Fruit fly (Drosophila melanogaster) whole organism, pupa: ENCODE results near the gene Prp16.
A peak's percentile ranks its signal among the peaks of the same experiment; 100 is the strongest.

Source experiments
- CG14655 ChIP-seq: fragments of 200-800 bp; sonication (Bioruptor generic); optimal IDR thresholded peaks from 3 replicates; lab custom pipeline; 2017; ENCODE audit warnings: mild to moderate bottlenecking, missing biosample characterization, missing genetic modification reagents, missing genetic modification characterization
- CG17806 ChIP-seq: fragments of 200-800 bp; sonication (Bioruptor generic); optimal IDR thresholded peaks from 2 replicates; lab custom pipeline; 2018; ENCODE audit warnings: missing biosample characterization, mild to moderate bottlenecking, missing genetic modification characterization, moderate library complexity
- CG8159 ChIP-seq: fragments of 200-800 bp; sonication (Bioruptor generic); optimal IDR thresholded peaks from 3 replicates; lab custom pipeline; 2018; ENCODE audit warnings: missing biosample characterization, mild to moderate bottlenecking, missing genetic modification characterization, moderate library complexity
- CG8301 ChIP-seq: fragments of 200-800 bp; sonication (Bioruptor generic); optimal IDR thresholded peaks from 2 replicates; lab custom pipeline; 2018; ENCODE audit warnings: missing biosample characterization, mild to moderate bottlenecking, missing genetic modification characterization
- EcR ChIP-seq: fragments of 200-800 bp; sonication (Bioruptor generic); optimal IDR thresholded peaks from 3 replicates; lab custom pipeline; 2019; ENCODE audit warnings: missing biosample characterization, missing genetic modification characterization, mild to moderate bottlenecking, moderate library complexity, missing genetic modification reagents
- Ets98B ChIP-seq: fragments of 200-800 bp; sonication (Bioruptor generic); IDR thresholded peaks from 2 replicates; pipeline ENCODE4 v1.3.6; 2022; ENCODE audit warnings: missing biosample characterization, missing genetic modification characterization
- Pif1A ChIP-seq: fragments of 200-800 bp; sonication (Bioruptor generic); optimal IDR thresholded peaks from 3 replicates; lab custom pipeline; 2016; ENCODE audit warnings: missing biosample characterization, missing genetic modification characterization
- fd96Ca ChIP-seq: fragments of 200-800 bp; sonication (Bioruptor generic); IDR thresholded peaks from 3 replicates; pipeline ENCODE4 v1.3.6; 2022; ENCODE audit warnings: missing biosample characterization, missing genetic modification characterization

DNA sequence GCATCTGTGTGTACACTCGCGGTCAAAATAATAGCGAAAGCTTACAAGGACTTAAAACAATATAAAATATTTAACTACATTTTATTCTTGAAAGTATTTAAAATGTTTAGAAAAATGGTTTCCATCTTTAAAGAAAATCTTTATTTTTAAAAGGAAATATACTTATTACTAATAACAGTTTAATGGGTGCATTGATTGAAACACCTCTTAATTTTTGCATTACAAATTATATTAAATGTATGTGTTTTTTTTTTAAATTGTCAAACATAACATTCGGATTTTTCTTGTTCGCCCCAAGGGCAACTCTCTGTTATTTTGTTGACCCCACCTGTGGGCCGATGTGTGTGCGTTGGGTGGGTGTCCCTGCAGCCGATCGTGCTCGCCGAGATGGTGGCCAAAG lies 47.5 kb upstream of the Prp16 start:
- TF ChIP-seq Pif1A (GFP tag; lab: Kevin White, UChicago) (no peak), CG8301 (no peak), fd96Ca (GFP tag; lab: Robert Waterston, UW) (no peak), CG14655 (GFP tag; lab: Kevin White, UChicago) (peak; percentile 67), EcR (GFP tag; lab: Kevin White, UChicago) (no peak), CG17806 (tag; lab: Kevin White, UChicago) (peak; percentile 3), Ets98B (GFP tag; lab: Robert Waterston, UW) (no peak), CG8159 (tag; lab: Kevin White, UChicago) (peak; percentile 51)
